Worm (Caenorhabditis elegans): ENCODE results near the gene F57B9.1.

F57B9.1 gene

DNA sequence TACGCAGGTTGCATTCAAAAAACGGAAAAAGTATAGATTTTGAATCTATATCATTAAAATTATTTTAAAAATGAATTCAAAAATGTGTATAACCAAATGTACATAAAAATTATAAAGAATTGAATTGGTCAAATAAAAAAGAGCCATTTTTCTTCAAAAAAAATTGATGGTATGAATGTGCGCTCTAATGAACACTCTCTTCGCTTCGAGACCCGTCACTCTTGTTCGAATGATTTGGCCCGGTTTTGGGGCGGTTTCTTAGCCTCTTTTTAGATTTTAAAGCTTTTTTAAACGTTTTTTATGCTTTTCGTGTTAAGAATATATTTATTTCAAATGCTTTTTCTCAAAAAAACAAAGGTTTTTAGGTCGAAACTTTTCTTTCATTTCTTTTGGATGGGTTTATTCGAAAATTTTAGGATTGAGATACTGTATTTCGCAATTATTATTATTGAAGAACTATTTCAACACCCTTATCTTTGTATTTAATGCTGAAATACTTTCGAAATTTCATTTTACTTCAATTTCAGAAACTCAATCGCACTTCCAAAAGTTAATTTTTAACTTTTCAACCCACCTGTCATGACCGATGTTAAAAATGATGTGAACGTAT lies 32.2 kb upstream of the F57B9.1 start, which contains the start of gene inf-1 (continued):
- TF ChIP-seq blmp-1 (tag; optimal IDR thresholded peaks at IDR 0.05; ENCODE audit: insufficient read depth) (no peak), alr-1 (tag; optimal IDR thresholded peaks at IDR 0.05) (no peak), ceh-16 (tag; optimal IDR thresholded peaks at IDR 0.05) (no peak), lsy-2 (tag; optimal IDR thresholded peaks at IDR 0.05) (peak; percentile 18 to 84), egl-27 (tag; optimal IDR thresholded peaks at IDR 0.05) (no peak), nhr-25 (tag; optimal IDR thresholded peaks at IDR 0.05) (no peak), lin-13 (GFP tag; optimal IDR thresholded peaks at IDR 0.05) (peak; percentile 29), fos-1 (tag; optimal IDR thresholded peaks at IDR 0.05) (peak; percentile 24), sem-4 (tag; optimal IDR thresholded peaks at IDR 0.05) (peak; percentile 0)

ce11 chrIII:6931896-6932295 lies 30.0 kb upstream of the F57B9.1 start, which contains the start of gene byn-1:
byn-1 (plus strand) TSS chrIII:6932001.
- TF ChIP-seq skn-1 (tag; optimal IDR thresholded peaks at IDR 0.05) (no peak), nhr-77 (tag; optimal IDR thresholded peaks at IDR 0.05) (no peak), nhr-129 (tag; optimal IDR thresholded peaks at IDR 0.05) (no peak), elt-1 (tag; optimal IDR thresholded peaks at IDR 0.05) (no peak), ztf-11 (tag; optimal IDR thresholded peaks at IDR 0.05) (no peak), lin-11 (tag; optimal IDR thresholded peaks at IDR 0.05) (no peak), unc-62 (GFP tag; optimal IDR thresholded peaks at IDR 0.05) (no peak), sma-9 (GFP tag; optimal IDR thresholded peaks at IDR 0.05) (no peak), sma-9 (tag; optimal IDR thresholded peaks at IDR 0.05) (no peak), lin-13 (GFP tag; optimal IDR thresholded peaks at IDR 0.05) (no peak), peb-1 (tag; optimal IDR thresholded peaks at IDR 0.05) (no peak), nhr-10 (tag; optimal IDR thresholded peaks at IDR 0.05) (no peak), ztf-1 (GFP tag; conservative IDR thresholded peaks at IDR 0.05) (no peak), egl-27 (tag; optimal IDR thresholded peaks at IDR 0.05) (no peak), ztf-4 (tag; optimal IDR thresholded peaks at IDR 0.05) (no peak), blmp-1 (tag; optimal IDR thresholded peaks at IDR 0.05; ENCODE audit: insufficient read depth) (no peak), unc-55 (GFP tag; optimal IDR thresholded peaks at IDR 0.05) (no peak)

- TF ChIP-seq C34F6.9 (tag; optimal IDR thresholded peaks at IDR 0.05): peak; percentile 2
- no peak for TF ChIP-seq nhr-237 (tag; optimal IDR thresholded peaks at IDR 0.05)
Observed at ce11 chrIII:6935269-6936017, 26.4 kb upstream of the F57B9.1 start, which contains the start of the genes F57B9.8 and coq-2. F57B9.8 (minus strand) TSS chrIII:6935319. coq-2 (plus strand) TSS chrIII:6935967.

- no peak for TF ChIP-seq nhr-129 (tag; optimal IDR thresholded peaks at IDR 0.05)
Observed at ce11 chrIII:6939523-6939922, 22.4 kb upstream of the F57B9.1 start, which contains the start of gene F57B9.3. F57B9.3 (plus strand) TSS chrIII:6939823.

ce11 chrIII:6945319-6945718 lies 16.6 kb upstream of the F57B9.1 start:
- no peak for TF ChIP-seq lin-13 (GFP tag; optimal IDR thresholded peaks at IDR 0.05)
- TF ChIP-seq fos-1 (tag; optimal IDR thresholded peaks at IDR 0.05): no peak
- TF ChIP-seq unc-62 (GFP tag; optimal IDR thresholded peaks at IDR 0.05): no peak
- no peak for TF ChIP-seq ama-1 (optimal IDR thresholded peaks at IDR 0.05)
- no peak for TF ChIP-seq sem-4 (tag; optimal IDR thresholded peaks at IDR 0.05)

- TF ChIP-seq unc-62 (GFP tag; optimal IDR thresholded peaks at IDR 0.05) (no peak), nhr-21 (tag; optimal IDR thresholded peaks at IDR 0.05) (peak; percentile 30), dmd-4 (tag; optimal IDR thresholded peaks at IDR 0.05) (no peak), crh-2 (tag; optimal IDR thresholded peaks at IDR 0.05) (no peak), unc-55 (GFP tag; optimal IDR thresholded peaks at IDR 0.05) (no peak), unc-39 (tag; optimal IDR thresholded peaks at IDR 0.05) (no peak), nhr-129 (tag; optimal IDR thresholded peaks at IDR 0.05) (no peak), elt-3 (tag; optimal IDR thresholded peaks at IDR 0.05) (no peak), nhr-23 (tag; optimal IDR thresholded peaks at IDR 0.05) (no peak), sem-4 (tag; optimal IDR thresholded peaks at IDR 0.05) (peak; percentile 7), ZK546.5 (tag; optimal IDR thresholded peaks at IDR 0.05) (no peak), ceh-16 (tag; optimal IDR thresholded peaks at IDR 0.05) (no peak)
Observed at ce11 chrIII:6945747-6946146, 16.1 kb upstream of the F57B9.1 start, which contains the start of gene abu-13. abu-13 (minus strand) TSS chrIII:6945898.
